Fruit fly (Drosophila melanogaster): ENCODE results near the gene CG6974.

DNA sequence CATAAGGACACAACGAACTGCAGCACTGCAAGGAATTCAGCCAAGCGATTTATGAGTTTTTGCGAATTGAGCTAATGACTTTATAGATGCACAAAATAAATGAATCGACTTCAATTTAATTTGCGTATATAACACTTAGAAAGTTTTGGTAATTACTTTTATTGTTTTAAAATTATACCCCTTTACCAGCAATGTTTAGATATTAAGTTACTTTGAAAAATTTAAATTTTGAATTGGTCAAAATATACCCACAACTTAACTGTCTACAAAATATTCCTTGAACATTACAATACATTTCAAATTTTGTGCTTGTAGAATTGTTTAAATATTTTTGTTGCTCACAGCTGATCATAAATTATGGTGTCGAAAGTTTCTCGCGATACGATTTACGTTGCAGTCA, 42.0 kb downstream of the CG6974 start, which contains the start of gene RpL10Aa:
- TF ChIP-seq ftz-f1 (GFP tag; optimal IDR thresholded peaks at IDR 0.05) (no peak), CG7745 (tag; optimal IDR thresholded peaks at IDR 0.05) (no peak), CG10462 (GFP tag; optimal IDR thresholded peaks at IDR 0.05) (no peak), fru (optimal IDR thresholded peaks at IDR 0.05) (no peak), CG11723 (GFP tag; optimal IDR thresholded peaks at IDR 0.05) (no peak), CG1603 (tag; optimal IDR thresholded peaks at IDR 0.05) (no peak), CTCF (GFP tag; optimal IDR thresholded peaks at IDR 0.05) (no peak), chinmo (GFP tag; IDR thresholded peaks at IDR 0.05; ENCODE audit: partially characterized antibody) (no peak), CG12236 (GFP tag; optimal IDR thresholded peaks at IDR 0.05) (no peak), bbx (GFP tag; IDR thresholded peaks at IDR 0.05; ENCODE audit: partially characterized antibody) (no peak), CG14667 (GFP tag; IDR thresholded peaks at IDR 0.05) (no peak), CG31224 (GFP tag; IDR thresholded peaks at IDR 0.05) (no peak)

Measured in whole organism, embryonic.